Worm (Caenorhabditis elegans): ENCODE results near the gene vit-4.

- no peak for TF ChIP-seq W03F9.2 (tag; optimal IDR thresholded peaks at IDR 0.05)
- TF ChIP-seq him-1 (tag; optimal IDR thresholded peaks at IDR 0.05): no peak
- TF ChIP-seq dao-5 (tag; optimal IDR thresholded peaks at IDR 0.05): no peak
Measured at ce11 chrX:3596967-3597366, 33.2 kb upstream of the vit-4 start.

Measured in whole organism, L4/young adult.